Worm (Caenorhabditis elegans) whole organism, early embryonic: Measurements from ENCODE around the gene twk-24.

Experiments used
- F13C5.2 ChIP-seq: sonication (generic microtip); optimal IDR thresholded peaks from 2 replicates; lab custom pipeline; 2017; ENCODE audit warnings: mild to moderate bottlenecking, missing genetic modification characterization, inconsistent platforms, missing compliant biosample characterization
- ama-1 ChIP-seq: fragments of 150-350 bp; optimal IDR thresholded peaks from 2 replicates; lab custom pipeline; 2014
- ceh-13 ChIP-seq: fragments of 200-800 bp; sonication (Bioruptor generic); optimal IDR thresholded peaks from 2 replicates; lab custom pipeline; 2018; ENCODE audit warnings: mild to moderate bottlenecking, missing genetic modification characterization, missing compliant biosample characterization
- flt-1 ChIP-seq: fragments of 200-800 bp; sonication (Bioruptor generic); IDR thresholded peaks from 2 replicates; pipeline ENCODE4 v1.3.6; 2022; ENCODE audit warnings: missing genetic modification characterization, missing compliant biosample characterization
- hmbx-1 ChIP-seq: sonication (generic microtip); optimal IDR thresholded peaks from 2 replicates; lab custom pipeline; 2016; ENCODE audit warnings: mild to moderate bottlenecking, missing genetic modification characterization, missing compliant biosample characterization
- hnd-1 ChIP-seq: sonication (generic microtip); optimal IDR thresholded peaks from 2 replicates; lab custom pipeline; 2016; ENCODE audit warnings: missing genetic modification characterization, missing compliant biosample characterization
- tbx-11 ChIP-seq: fragments of 200-800 bp; sonication (Bioruptor generic); IDR thresholded peaks from 2 replicates; pipeline ENCODE4 v1.3.6; 2022; ENCODE audit warnings: missing genetic modification characterization, missing compliant biosample characterization
- tra-4 ChIP-seq: sonication (generic microtip); optimal IDR thresholded peaks from 2 replicates; lab custom pipeline; 2017; ENCODE audit warnings: missing genetic modification characterization, missing compliant biosample characterization

- TF ChIP-seq ama-1 (no peak), tra-4 (tag; lab: Kevin White, UChicago) (no peak), hnd-1 (no peak), F13C5.2 (tag; lab: Kevin White, UChicago) (no peak), ceh-13 (no peak), flt-1 (GFP tag; lab: Robert Waterston, UW) (no peak), hmbx-1 (tag; lab: Kevin White, UChicago) (no peak), tbx-11 (no peak)
These were observed at the start of gene twk-24 for ce11 chrV:12269272-12269767.
